Worm (Caenorhabditis elegans) whole organism, young adult: Measurements from ENCODE around the gene spr-2.

Experiments used
- ama-1 ChIP-seq, 3 experiments: fragments of 150-350 bp in 1 of 3; sonication (generic microtip) in 2 of 3; optimal IDR thresholded peaks; 2 replicates each; lab custom pipeline; 2014 to 2018; ENCODE audit warnings: missing biosample characterization in 2 of 3, missing genetic modification characterization in 2 of 3, missing genetic modification reagents in 2 of 3
- ceh-40 ChIP-seq: fragments of 200-800 bp; sonication (Bioruptor generic); IDR thresholded peaks from 2 replicates; pipeline ENCODE4 v1.3.6; 2022; ENCODE audit warnings: missing genetic modification characterization, missing compliant biosample characterization
- ceh-79 ChIP-seq: sonication (generic microtip); optimal IDR thresholded peaks from 2 replicates; lab custom pipeline; 2017; ENCODE audit warnings: mild to moderate bottlenecking, missing genetic modification characterization, missing compliant biosample characterization
- egrh-3 ChIP-seq: fragments of 200-800 bp; sonication (Bioruptor generic); IDR thresholded peaks from 2 replicates; pipeline ENCODE4 v1.3.6; 2022; ENCODE audit warnings: missing genetic modification reagents, missing genetic modification characterization, missing compliant biosample characterization
- him-1 ChIP-seq: sonication (generic microtip); optimal IDR thresholded peaks from 2 replicates; lab custom pipeline; 2016; ENCODE audit warnings: missing genotype, missing genetic modification reagents, missing genetic modification characterization, missing compliant biosample characterization
- hlh-12 ChIP-seq: sonication (generic microtip); optimal IDR thresholded peaks from 2 replicates; lab custom pipeline; 2016; ENCODE audit warnings: missing genetic modification characterization, missing compliant biosample characterization
- hsf-1 ChIP-seq: fragments of 200-800 bp; sonication (Bioruptor generic); IDR thresholded peaks from 2 replicates; pipeline ENCODE4 v1.3.6; 2022; ENCODE audit warnings: missing genetic modification reagents, missing genetic modification characterization, missing compliant biosample characterization
- madf-10 ChIP-seq: sonication (generic microtip); optimal IDR thresholded peaks from 2 replicates; lab custom pipeline; 2016; ENCODE audit warnings: mild to moderate bottlenecking, missing genetic modification characterization, missing compliant biosample characterization
- mel-28 ChIP-seq: sonication (generic microtip); optimal IDR thresholded peaks from 2 replicates; lab custom pipeline; 2016; ENCODE audit warnings: borderline replicate concordance, mild to moderate bottlenecking, missing genetic modification characterization, missing compliant biosample characterization
- nhr-27 ChIP-seq: fragments of 200-800 bp; sonication (Bioruptor generic); optimal IDR thresholded peaks from 2 replicates; lab custom pipeline; 2018; ENCODE audit warnings: mild to moderate bottlenecking, missing genetic modification characterization, moderate library complexity, missing compliant biosample characterization
- snpc-1.1 ChIP-seq: sonication (generic microtip); optimal IDR thresholded peaks from 2 replicates; lab custom pipeline; 2017; ENCODE audit warnings: missing genetic modification characterization, mild to moderate bottlenecking, missing compliant biosample characterization, antibody characterized with exemption, moderate library complexity, missing genotype, missing genetic modification reagents; ENCODE audit not compliant: insufficient read depth
- unc-62 ChIP-seq: fragments of 150-350 bp; optimal IDR thresholded peaks from 2 replicates; lab custom pipeline; 2014; ENCODE audit warnings: missing biosample characterization, missing genetic modification reagents, missing genetic modification characterization
- ztf-18 ChIP-seq: sonication (generic microtip); optimal IDR thresholded peaks from 2 replicates; lab custom pipeline; 2016; ENCODE audit warnings: missing genotype, mild to moderate bottlenecking, missing genetic modification characterization, missing compliant biosample characterization
- ztf-3 ChIP-seq: fragments of 200-800 bp; sonication (Bioruptor generic); optimal IDR thresholded peaks from 2 replicates; lab custom pipeline; 2018; ENCODE audit warnings: mild to moderate bottlenecking, missing genetic modification characterization, missing compliant biosample characterization

DNA sequence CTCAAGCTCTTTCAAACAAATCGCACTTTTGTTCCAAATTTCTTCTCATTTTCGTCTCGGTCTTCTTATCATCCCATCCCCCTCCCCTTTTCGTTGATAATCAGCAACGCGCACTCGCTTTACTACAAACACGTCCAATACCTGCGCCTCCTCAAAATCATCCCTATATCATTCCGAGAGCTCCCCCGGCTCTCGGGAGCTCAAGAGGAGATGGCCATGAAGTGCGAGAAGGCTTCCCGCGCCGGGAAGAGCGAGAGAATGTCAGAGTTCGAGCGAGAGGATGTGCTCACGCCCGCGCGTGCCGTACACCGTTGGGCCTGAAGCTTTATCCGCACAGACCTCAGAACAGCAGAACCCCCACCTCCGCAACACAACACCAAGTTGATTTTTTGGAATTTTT lies 40.5 kb upstream of the spr-2 start:
- TF ChIP-seq unc-62 (GFP tag; lab: Kevin White, UChicago) (no peak), egrh-3 (GFP tag; lab: Robert Waterston, UW) (peak; percentile 75; the same call in 1 of the 2 replicates), madf-10 (tag; lab: Kevin White, UChicago) (no peak), ztf-18 (tag; lab: Kevin White, UChicago) (no peak), snpc-1.1 (no peak), ama-1 (optimal IDR thresholded peaks at IDR 0.05; lab: Kevin White, UChicago) (no peak), ama-1 (GFP tag; optimal IDR thresholded peaks at IDR 0.05; lab: Kevin White, UChicago) (no peak), ztf-3 (GFP tag; lab: Kevin White, UChicago) (no peak), nhr-27 (tag; lab: Kevin White, UChicago) (no peak), ceh-79 (tag; lab: Kevin White, UChicago) (no peak), mel-28 (tag; lab: Kevin White, UChicago) (no peak), hsf-1 (GFP tag; lab: Robert Waterston, UW) (no peak), hlh-12 (tag; lab: Kevin White, UChicago) (no peak), him-1 (tag; lab: Kevin White, UChicago) (no peak), ceh-40 (no peak)
